Fruit fly (Drosophila melanogaster) whole organism, adult: ENCODE measurements around the gene Srp14.

Experiments used
- CG11617 ChIP-seq: fragments of 200-800 bp; sonication (Bioruptor generic); optimal IDR thresholded peaks from 2 replicates; lab custom pipeline; 2017; ENCODE audit warnings: mild to moderate bottlenecking, missing biosample characterization, missing genetic modification reagents, missing genetic modification characterization
- CG12768 ChIP-seq: fragments of 200-800 bp; sonication (Bioruptor generic); optimal IDR thresholded peaks from 2 replicates; lab custom pipeline; 2017; ENCODE audit warnings: missing biosample characterization, missing genetic modification characterization, mild to moderate bottlenecking, moderate library complexity, missing genetic modification reagents
- CG14711 ChIP-seq: fragments of 200-800 bp; sonication (Bioruptor generic); optimal IDR thresholded peaks from 2 replicates; lab custom pipeline; 2018; ENCODE audit warnings: missing biosample characterization, mild to moderate bottlenecking, missing genetic modification characterization, moderate library complexity
- CG1620 ChIP-seq: fragments of 200-800 bp; sonication (Bioruptor generic); optimal IDR thresholded peaks from 2 replicates; lab custom pipeline; 2016; ENCODE audit warnings: missing biosample characterization, missing genetic modification characterization
- CG33017 ChIP-seq: fragments of 200-800 bp; sonication (Bioruptor generic); optimal IDR thresholded peaks from 2 replicates; lab custom pipeline; 2018; ENCODE audit warnings: missing biosample characterization, mild to moderate bottlenecking, missing genetic modification characterization, moderate library complexity
- CG5204 ChIP-seq: fragments of 200-800 bp; sonication (Bioruptor generic); optimal IDR thresholded peaks from 2 replicates; lab custom pipeline; 2016; ENCODE audit warnings: missing biosample characterization, missing genetic modification characterization
- CG7045 ChIP-seq: fragments of 200-800 bp; sonication (Bioruptor generic); optimal IDR thresholded peaks from 2 replicates; lab custom pipeline; 2017; ENCODE audit warnings: missing biosample characterization, mild to moderate bottlenecking, missing genetic modification characterization
- CG7101 ChIP-seq: fragments of 200-800 bp; sonication (Bioruptor generic); optimal IDR thresholded peaks from 2 replicates; lab custom pipeline; 2018; ENCODE audit warnings: missing biosample characterization, mild to moderate bottlenecking, missing genetic modification characterization, moderate library complexity
- Clk ChIP-seq: fragments of 200-800 bp; sonication (Bioruptor generic); optimal IDR thresholded peaks from 2 replicates; lab custom pipeline; 2017; ENCODE audit warnings: missing biosample characterization, missing genetic modification characterization
- Crg-1 ChIP-seq: fragments of 200-800 bp; sonication (Bioruptor generic); optimal IDR thresholded peaks from 2 replicates; lab custom pipeline; 2016; ENCODE audit warnings: missing biosample characterization, missing genetic modification characterization
- Hr96 ChIP-seq: fragments of 200-800 bp; sonication (Bioruptor generic); optimal IDR thresholded peaks from 2 replicates; lab custom pipeline; 2016; ENCODE audit warnings: missing biosample characterization, missing genetic modification characterization
- Mnt ChIP-seq: fragments of 200-800 bp; sonication (Bioruptor generic); optimal IDR thresholded peaks from 2 replicates; lab custom pipeline; 2016; ENCODE audit warnings: missing biosample characterization, mild to moderate bottlenecking, missing genetic modification characterization
- bab1 ChIP-seq: fragments of 200-800 bp; sonication (Bioruptor generic); optimal IDR thresholded peaks from 3 replicates; lab custom pipeline; 2019; ENCODE audit warnings: missing biosample characterization, mild to moderate bottlenecking, missing genetic modification characterization, moderate library complexity
- cic ChIP-seq: fragments of 200-800 bp; sonication (Bioruptor generic); optimal IDR thresholded peaks from 2 replicates; lab custom pipeline; 2017; ENCODE audit warnings: missing biosample characterization, mild to moderate bottlenecking, missing genetic modification characterization, moderate library complexity
- cnc ChIP-seq, 2 experiments: fragments of >200 bp; optimal IDR thresholded peaks; 2 replicates each; lab custom pipeline; 2017
- kay ChIP-seq: fragments of 200-800 bp; sonication (Bioruptor generic); peaks from one replicate; lab custom pipeline; 2016; ENCODE audit warnings: missing biosample characterization, missing genetic modification characterization, borderline replicate concordance
- ovo ChIP-seq: fragments of 200-800 bp; sonication (Bioruptor generic); optimal IDR thresholded peaks from 2 replicates; lab custom pipeline; 2016; ENCODE audit warnings: missing biosample characterization, missing genetic modification characterization
- pad ChIP-seq: fragments of 200-800 bp; sonication (Bioruptor generic); optimal IDR thresholded peaks from 3 replicates; lab custom pipeline; 2017; ENCODE audit warnings: missing biosample characterization, missing genetic modification characterization, mild to moderate bottlenecking, moderate library complexity, missing genetic modification reagents
- tj ChIP-seq: fragments of 200-800 bp; sonication (Bioruptor generic); optimal IDR thresholded peaks from 3 replicates; lab custom pipeline; 2017; ENCODE audit warnings: missing biosample characterization, mild to moderate bottlenecking, missing genetic modification characterization, moderate library complexity
- toe ChIP-seq: fragments of 200-800 bp; sonication (Bioruptor generic); optimal IDR thresholded peaks from 2 replicates; lab custom pipeline; 2016; ENCODE audit warnings: missing biosample characterization, missing genetic modification characterization

Gene Srp14

dm6 chr3R:20600109-20600508, 20.2 kb downstream of the Srp14 start:
- no peak for TF ChIP-seq pad
- TF ChIP-seq CG1620 (GFP tag; lab: Kevin White, UChicago): no peak
- no peak for TF ChIP-seq Hr96 (GFP tag; lab: Kevin White, UChicago)
- no peak for TF ChIP-seq CG5204 (GFP tag; lab: Kevin White, UChicago)
- TF ChIP-seq toe (GFP tag; lab: Kevin White, UChicago): no peak
- no peak for TF ChIP-seq bab1 (GFP tag; lab: Kevin White, UChicago)
- TF ChIP-seq tj (GFP tag; lab: Kevin White, UChicago): no peak
- TF ChIP-seq CG11617 (GFP tag; lab: Kevin White, UChicago): no peak
- TF ChIP-seq ovo: no peak
- no peak for TF ChIP-seq CG12768
- no peak for TF ChIP-seq CG33017
- no peak for TF ChIP-seq CG14711 (tag; lab: Kevin White, UChicago)
- TF ChIP-seq kay (GFP tag; lab: Kevin White, UChicago): no peak
- no peak for TF ChIP-seq CG7101 (tag; lab: Kevin White, UChicago)
- no peak for TF ChIP-seq Clk (GFP tag; lab: Kevin White, UChicago)
- TF ChIP-seq Crg-1 (GFP tag; lab: Kevin White, UChicago): no peak
- no peak for TF ChIP-seq cnc (optimal IDR thresholded peaks at IDR 0.05; lab: Kevin White, UChicago)
- no peak for TF ChIP-seq cic (GFP tag; lab: Kevin White, UChicago)
- no peak for TF ChIP-seq Mnt (GFP tag; lab: Kevin White, UChicago)
- TF ChIP-seq CG7045 (GFP tag; lab: Kevin White, UChicago): no peak

dm6 chr3R:20602599-20602998, 22.7 kb downstream of the Srp14 start:
- TF ChIP-seq kay (GFP tag; lab: Kevin White, UChicago) (peak; percentile 32), Clk (GFP tag; lab: Kevin White, UChicago) (no peak), pad (no peak)

- TF ChIP-seq Hr96 (GFP tag; lab: Kevin White, UChicago) (no peak), tj (GFP tag; lab: Kevin White, UChicago) (no peak), Mnt (GFP tag; lab: Kevin White, UChicago) (no peak), CG7045 (GFP tag; lab: Kevin White, UChicago) (no peak), CG7101 (tag; lab: Kevin White, UChicago) (no peak), cic (GFP tag; lab: Kevin White, UChicago) (no peak), CG33017 (no peak), CG11617 (GFP tag; lab: Kevin White, UChicago) (no peak), bab1 (GFP tag; lab: Kevin White, UChicago) (no peak), ovo (no peak), kay (GFP tag; lab: Kevin White, UChicago) (no peak), CG12768 (no peak)
Measured at dm6 chr3R:20604078-20604477, 24.2 kb downstream of the Srp14 start.

dm6 chr3R:20605078-20605477, 25.2 kb downstream of the Srp14 start:
- TF ChIP-seq CG5204 (GFP tag; lab: Kevin White, UChicago) (no peak), pad (no peak), toe (GFP tag; lab: Kevin White, UChicago) (no peak), CG1620 (GFP tag; lab: Kevin White, UChicago) (no peak), CG7101 (tag; lab: Kevin White, UChicago) (no peak)

- TF ChIP-seq bab1 (GFP tag; lab: Kevin White, UChicago) (no peak), toe (GFP tag; lab: Kevin White, UChicago) (no peak), CG33017 (peak; percentile 25), CG5204 (GFP tag; lab: Kevin White, UChicago) (peak; percentile 32), kay (GFP tag; lab: Kevin White, UChicago) (peak; percentile 78)
Measured at dm6 chr3R:20605562-20606155, 25.7 kb downstream of the Srp14 start.

dm6 chr3R:20608199-20608598, 28.3 kb downstream of the Srp14 start:
- TF ChIP-seq tj (GFP tag; lab: Kevin White, UChicago): no peak
- no peak for TF ChIP-seq CG7045 (GFP tag; lab: Kevin White, UChicago)
- no peak for TF ChIP-seq Clk (GFP tag; lab: Kevin White, UChicago)
- TF ChIP-seq CG1620 (GFP tag; lab: Kevin White, UChicago): no peak
- no peak for TF ChIP-seq CG33017
- no peak for TF ChIP-seq ovo
- TF ChIP-seq Hr96 (GFP tag; lab: Kevin White, UChicago): no peak
- no peak for TF ChIP-seq pad
- TF ChIP-seq toe (GFP tag; lab: Kevin White, UChicago): no peak
- no peak for TF ChIP-seq CG7101 (tag; lab: Kevin White, UChicago)
- TF ChIP-seq bab1 (GFP tag; lab: Kevin White, UChicago): no peak

- TF ChIP-seq pad: no peak
- TF ChIP-seq CG14711 (tag; lab: Kevin White, UChicago): no peak
- TF ChIP-seq CG33017: no peak
- TF ChIP-seq Clk (GFP tag; lab: Kevin White, UChicago): no peak
- no peak for TF ChIP-seq ovo
- no peak for TF ChIP-seq Mnt (GFP tag; lab: Kevin White, UChicago)
- no peak for TF ChIP-seq Hr96 (GFP tag; lab: Kevin White, UChicago)
- no peak for TF ChIP-seq cic (GFP tag; lab: Kevin White, UChicago)
- no peak for TF ChIP-seq CG7101 (tag; lab: Kevin White, UChicago)
- TF ChIP-seq cnc (optimal IDR thresholded peaks at IDR 0.05; lab: Kevin White, UChicago): no peak
- no peak for TF ChIP-seq kay (GFP tag; lab: Kevin White, UChicago)
- no peak for TF ChIP-seq CG5204 (GFP tag; lab: Kevin White, UChicago)
Measured at dm6 chr3R:20616801-20617200, 36.9 kb downstream of the Srp14 start, which contains the start of gene CG15923. TSS of gene CG15923 (minus strand) at chr3R:20616901.
